Worm (Caenorhabditis elegans): ENCODE data around the gene pdfr-1.

- TF ChIP-seq hmg-11 (tag; optimal IDR thresholded peaks at IDR 0.05) (no peak), egl-27 (tag; optimal IDR thresholded peaks at IDR 0.05) (no peak), nhr-28 (tag; optimal IDR thresholded peaks at IDR 0.05) (no peak), nhr-11 (tag; optimal IDR thresholded peaks at IDR 0.05) (no peak), lin-15B (tag; optimal IDR thresholded peaks at IDR 0.05) (no peak), lin-39 (tag; optimal IDR thresholded peaks at IDR 0.05) (no peak), sea-2 (GFP tag; optimal IDR thresholded peaks at IDR 0.05) (no peak), nhr-25 (tag; optimal IDR thresholded peaks at IDR 0.05) (no peak), nhr-43 (tag; optimal IDR thresholded peaks at IDR 0.05; ENCODE audit: poor library complexity, severe bottlenecking) (no peak), aly-2 (tag; optimal IDR thresholded peaks at IDR 0.05) (no peak), nhr-67 (tag; optimal IDR thresholded peaks at IDR 0.05) (no peak), R02D3.7 (tag; optimal IDR thresholded peaks at IDR 0.05) (no peak)
These were observed 45.2 kb downstream of the pdfr-1 start for ce11 chrIII:6606641-6607040.

Data from whole organism, L3 larva.